Worm (Caenorhabditis elegans) whole organism, L1 larva: ENCODE results near the gene T23F11.11.

Source experiments
- blmp-1 ChIP-seq: fragments of 150-350 bp; optimal IDR thresholded peaks from 2 replicates; lab custom pipeline; 2014; ENCODE audit warnings: missing biosample characterization, missing genetic modification characterization
- nhr-12 ChIP-seq: sonication (generic microtip); optimal IDR thresholded peaks from 2 replicates; lab custom pipeline; 2017; ENCODE audit warnings: missing biosample characterization, missing genetic modification characterization
- zag-1 ChIP-seq: fragments of 150-350 bp; optimal IDR thresholded peaks from 2 replicates; lab custom pipeline; 2014; ENCODE audit warnings: missing biosample characterization, missing genetic modification characterization

DNA sequence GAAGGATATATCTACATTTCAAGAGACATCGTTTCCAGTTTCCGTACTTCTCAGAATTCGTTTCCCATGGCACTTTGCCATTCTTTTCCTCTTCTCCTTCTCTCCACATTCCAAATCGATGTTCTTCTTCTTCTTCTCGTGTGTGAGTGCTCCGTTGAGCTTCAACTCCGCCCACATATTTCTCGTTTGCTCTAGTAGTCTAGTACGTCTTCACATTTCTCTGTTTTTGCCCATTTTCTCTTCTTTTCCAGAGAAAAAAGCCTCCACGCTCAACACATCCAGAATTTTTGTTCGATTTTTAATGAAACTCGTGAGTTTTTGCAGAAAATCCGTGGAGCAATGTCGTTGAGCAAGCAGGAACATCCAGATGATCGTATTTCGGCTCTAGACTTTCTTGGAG lies 37.5 kb upstream of the T23F11.11 start, which contains the start of gene T04A8.18:
- no peak for TF ChIP-seq zag-1 (tag; lab: Kevin White, UChicago)
- no peak for TF ChIP-seq nhr-12
- TF ChIP-seq blmp-1 (tag; lab: Kevin White, UChicago): no peak
